Worm (Caenorhabditis elegans): ENCODE data around the gene ncx-5.
A peak's percentile ranks its signal among the peaks of the same experiment; 100 is the strongest.

ncx-5 gene

DNA sequence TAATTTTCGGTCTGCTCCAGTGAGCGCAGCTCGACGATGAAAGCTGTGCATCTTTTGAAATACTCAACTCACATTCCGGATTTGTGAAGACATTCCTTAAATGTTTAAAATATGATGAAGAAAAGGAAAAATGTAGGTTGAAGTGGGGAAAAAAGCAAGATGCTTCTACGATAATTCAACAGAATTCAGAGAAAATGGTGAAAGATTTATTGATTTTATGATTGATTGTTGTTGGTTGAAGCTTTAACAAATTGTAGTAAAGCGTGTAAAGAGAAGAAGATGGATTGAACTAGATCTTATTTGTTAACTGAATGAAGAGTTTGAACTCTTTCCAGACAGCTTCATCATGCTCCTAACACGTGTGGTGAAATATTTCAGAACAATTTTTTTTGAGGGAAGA is at the start of gene ncx-5:
Gene ncx-5 (minus strand): TSS at position 101 of the 400 bp plus-strand sequence.
- TF ChIP-seq snpc-1.1 (tag; optimal IDR thresholded peaks at IDR 0.05; ENCODE audit: insufficient read depth) (no peak), F33H1.4 (GFP tag; IDR thresholded peaks at IDR 0.05) (no peak), K12H6.12 (tag; optimal IDR thresholded peaks at IDR 0.05) (no peak), lin-54 (GFP tag; optimal IDR thresholded peaks at IDR 0.05) (no peak), C17E4.6 (GFP tag; IDR thresholded peaks at IDR 0.05) (no peak), F55B11.4 (tag; optimal IDR thresholded peaks at IDR 0.05; ENCODE audit: borderline replicate concordance, insufficient read depth) (no peak), bed-2 (GFP tag; IDR thresholded peaks at IDR 0.05) (no peak), ets-4 (GFP tag; optimal IDR thresholded peaks at IDR 0.05) (no peak), madf-10 (tag; optimal IDR thresholded peaks at IDR 0.05) (no peak), F52B5.7 (tag; optimal IDR thresholded peaks at IDR 0.05) (no peak), atf-7 (tag; optimal IDR thresholded peaks at IDR 0.05) (no peak), ama-1 (optimal IDR thresholded peaks at IDR 0.05) (no peak), ama-1 (GFP tag; optimal IDR thresholded peaks at IDR 0.05) (no peak), aptf-3 (GFP tag; IDR thresholded peaks at IDR 0.05) (no peak), Y95B8A.8 (GFP tag; IDR thresholded peaks at IDR 0.05) (no peak), attf-3 (GFP tag; conservative IDR thresholded peaks at IDR 0.05) (no peak)

DNA sequence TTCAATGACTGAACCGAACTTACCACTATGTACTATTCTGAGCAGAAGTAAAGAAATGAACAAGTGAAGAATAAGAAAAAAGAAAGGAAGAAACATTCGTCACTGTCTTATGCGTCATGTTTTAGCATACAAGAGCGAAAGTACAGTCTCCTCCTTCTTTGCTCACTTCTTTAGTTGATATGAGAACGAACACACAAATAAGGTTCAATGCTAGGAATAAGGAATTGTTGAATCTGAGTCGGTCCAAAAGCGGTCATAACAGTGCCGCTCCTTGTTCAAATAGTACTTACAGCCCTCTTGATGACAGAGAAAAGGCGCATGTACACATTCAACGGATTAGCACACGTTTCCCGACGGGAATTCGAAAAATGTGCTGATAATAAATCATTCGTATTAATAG is 49.2 kb upstream of the ncx-5 start, which contains the start of gene F25D1.8:
Gene F25D1.8 (plus strand): TSS at position 301 of the 400 bp plus-strand sequence.
- TF ChIP-seq ztf-22 (GFP tag; optimal IDR thresholded peaks at IDR 0.05) (no peak), madf-6 (GFP tag; IDR thresholded peaks at IDR 0.05) (no peak), ets-4 (GFP tag; optimal IDR thresholded peaks at IDR 0.05) (no peak), ztf-26 (tag; optimal IDR thresholded peaks at IDR 0.05) (no peak), hsf-1 (GFP tag; IDR thresholded peaks at IDR 0.05) (no peak), snpc-3.4 (tag; optimal IDR thresholded peaks at IDR 0.05) (no peak), attf-5 (GFP tag; optimal IDR thresholded peaks at IDR 0.05) (no peak), tlf-1 (GFP tag; optimal IDR thresholded peaks at IDR 0.05) (no peak), B0035.1 (tag; optimal IDR thresholded peaks at IDR 0.05) (no peak)

DNA sequence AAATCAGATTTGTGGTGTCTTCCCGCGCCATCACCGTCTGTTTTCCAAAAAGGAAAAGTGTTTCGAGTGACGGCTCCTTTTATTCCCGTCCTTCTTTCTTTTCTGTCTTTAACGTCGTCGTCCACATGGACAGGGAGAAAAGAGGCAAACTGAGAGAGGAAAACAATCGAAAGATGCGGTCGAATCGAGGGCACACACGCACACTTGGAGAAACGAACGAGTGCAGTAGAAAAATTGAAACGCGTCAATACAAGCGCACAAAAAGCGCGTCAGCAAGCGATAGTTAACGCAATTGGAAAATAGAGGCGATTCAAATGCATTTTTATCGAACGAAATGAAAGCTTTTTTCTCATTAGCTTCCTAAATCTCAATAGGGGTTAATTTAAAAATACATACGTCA is 46.9 kb upstream of the ncx-5 start:
- TF ChIP-seq dox-1 (GFP tag; IDR thresholded peaks at IDR 0.05) (peak; percentile 86), ztf-22 (GFP tag; optimal IDR thresholded peaks at IDR 0.05) (peak; percentile 3), ztf-18 (tag; optimal IDR thresholded peaks at IDR 0.05) (peak; percentile 97), him-1 (tag; optimal IDR thresholded peaks at IDR 0.05) (no peak), lin-35 (GFP tag; optimal IDR thresholded peaks at IDR 0.05) (peak in 2 of 3 experiments; percentile 54 to 93), rcor-1 (GFP tag; IDR thresholded peaks at IDR 0.05) (peak; percentile 50; the same call in 1 of the 2 replicates), madf-10 (tag; optimal IDR thresholded peaks at IDR 0.05) (peak; percentile 63), Y79H2A.3 (GFP tag; conservative IDR thresholded peaks at IDR 0.05) (no peak), B0035.1 (tag; optimal IDR thresholded peaks at IDR 0.05) (no peak), let-607 (tag; optimal IDR thresholded peaks at IDR 0.05) (peak; percentile 52 to 74), B0336.3 (GFP tag; IDR thresholded peaks at IDR 0.05) (peak; percentile 42; the same call in 1 of the 2 replicates), F33H1.4 (GFP tag; IDR thresholded peaks at IDR 0.05) (0 out of 2 replicates have a peak, but pooled peaks have one; percentile 40), Y53G8AR.9 (GFP tag; conservative IDR thresholded peaks at IDR 0.05) (peak; percentile 81), attf-5 (GFP tag; optimal IDR thresholded peaks at IDR 0.05) (peak; percentile 90), nhr-80 (tag; optimal IDR thresholded peaks at IDR 0.05) (peak; percentile 75), cebp-1 (GFP tag; IDR thresholded peaks at IDR 0.05) (0 out of 2 replicates have a peak, but pooled peaks have one; percentile 46), cebp-1 (tag; optimal IDR thresholded peaks at IDR 0.05) (peak; percentile 90), pha-4 (tag; optimal IDR thresholded peaks at IDR 0.05) (no peak), cebp-2 (GFP tag; IDR thresholded peaks at IDR 0.05) (no peak), somi-1 (GFP tag; optimal IDR thresholded peaks at IDR 0.05) (peak; percentile 78), athp-1 (tag; optimal IDR thresholded peaks at IDR 0.05) (peak; percentile 23), hmg-20 (GFP tag; IDR thresholded peaks at IDR 0.05) (peak; percentile 86; the same call in 1 of the 2 replicates), ekl-4 (GFP tag; IDR thresholded peaks at IDR 0.05) (peak; percentile 79), hmg-1.2 (GFP tag; IDR thresholded peaks at IDR 0.05) (peak; percentile 54), mcd-1 (GFP tag; IDR thresholded peaks at IDR 0.05) (peak; percentile 82), lsl-1 (GFP tag; optimal IDR thresholded peaks at IDR 0.05) (peak; percentile 30), ztf-6 (GFP tag; IDR thresholded peaks at IDR 0.05) (0 out of 2 replicates have a peak, but pooled peaks have one; percentile 45)

All from whole organism, young adult.